Worm (Caenorhabditis elegans) whole organism, L1 larva: Measurements from ENCODE around the gene C34E10.9.

Experiments
- aha-1 ChIP-seq: fragments of 150-350 bp; optimal IDR thresholded peaks from 2 replicates; lab custom pipeline; 2014; ENCODE audit warnings: missing biosample characterization, missing genetic modification characterization
- blmp-1 ChIP-seq: fragments of 150-350 bp; optimal IDR thresholded peaks from 2 replicates; lab custom pipeline; 2014; ENCODE audit warnings: missing biosample characterization, missing genetic modification characterization
- ceh-8 ChIP-seq: fragments of 200-800 bp; sonication (Bioruptor generic); optimal IDR thresholded peaks from 2 replicates; lab custom pipeline; 2018; ENCODE audit warnings: mild to moderate bottlenecking, missing genetic modification characterization, moderate library complexity, missing compliant biosample characterization
- ceh-82 ChIP-seq, 3 experiments: fragments of 150-350 bp in 1 of 3; sonication (generic microtip) in 2 of 3; optimal IDR thresholded peaks; 2 replicates each; lab custom pipeline; 2014 to 2017; ENCODE audit warnings: missing biosample characterization in 3 of 3, missing genetic modification characterization in 3 of 3
- ceh-88 ChIP-seq: fragments of 200-800 bp; sonication (Bioruptor generic); IDR thresholded peaks from 2 replicates; pipeline ENCODE4 v1.3.6; 2022; ENCODE audit warnings: missing genetic modification characterization, missing compliant biosample characterization
- ces-1 ChIP-seq: fragments of 150-350 bp; optimal IDR thresholded peaks from 2 replicates; lab custom pipeline; 2014; ENCODE audit warnings: missing biosample characterization, missing genetic modification reagents, missing genetic modification characterization
- efl-3 ChIP-seq: fragments of 200-800 bp; sonication (Bioruptor generic); optimal IDR thresholded peaks from 2 replicates; lab custom pipeline; 2018; ENCODE audit warnings: mild to moderate bottlenecking, missing genetic modification characterization, missing compliant biosample characterization
- egl-13 ChIP-seq: sonication (generic microtip); optimal IDR thresholded peaks from 2 replicates; lab custom pipeline; 2016; ENCODE audit warnings: missing genotype, missing genetic modification reagents, missing genetic modification characterization, missing compliant biosample characterization
- egl-27 ChIP-seq, 2 experiments: fragments of 150-350 bp in 1 of 2; sonication (generic microtip); optimal IDR thresholded peaks; 3 replicates each; lab custom pipeline; 2017 to 2018; ENCODE audit warnings: missing biosample characterization in 2 of 2, missing genetic modification characterization in 2 of 2, missing genetic modification reagents in 2 of 2
- elt-2 ChIP-seq: sonication (generic microtip); optimal IDR thresholded peaks from 2 replicates; lab custom pipeline; 2016; ENCODE audit warnings: missing genetic modification characterization, mild to moderate bottlenecking, inconsistent platforms, missing compliant biosample characterization, missing genetic modification reagents
- elt-3 ChIP-seq, 6 experiments: fragments of 150-350 bp in 1 of 6; sonication (generic microtip); optimal IDR thresholded peaks; 2 replicates each; lab custom pipeline; 2017 to 2018; ENCODE audit warnings: missing biosample characterization in 6 of 6, missing genetic modification characterization in 6 of 6, inconsistent platforms in 1 of 6
- ets-5 ChIP-seq: fragments of 200-800 bp; sonication (Bioruptor generic); IDR thresholded peaks from 2 replicates; pipeline ENCODE4 v1.3.6; 2022; ENCODE audit warnings: missing genetic modification characterization, missing compliant biosample characterization
- fkh-8 ChIP-seq: sonication (generic microtip); optimal IDR thresholded peaks from 2 replicates; lab custom pipeline; 2016; ENCODE audit warnings: mild to moderate bottlenecking, missing genetic modification characterization, missing compliant biosample characterization
- fos-1 ChIP-seq: fragments of 150-350 bp; optimal IDR thresholded peaks from 2 replicates; lab custom pipeline; 2014; ENCODE audit warnings: missing biosample characterization, missing genetic modification characterization
- hlh-17 ChIP-seq: fragments of 200-800 bp; sonication (Bioruptor generic); optimal IDR thresholded peaks from 2 replicates; lab custom pipeline; 2018; ENCODE audit warnings: missing genetic modification characterization, mild to moderate bottlenecking, missing compliant biosample characterization, moderate library complexity, borderline replicate concordance
- hpl-2 ChIP-seq: fragments of 150-350 bp; optimal IDR thresholded peaks from 2 replicates; lab custom pipeline; 2014; ENCODE audit warnings: missing biosample characterization, missing genetic modification reagents, missing genetic modification characterization
- isw-1 ChIP-seq: fragments of 200-800 bp; sonication (Bioruptor generic); IDR thresholded peaks from 2 replicates; pipeline ENCODE4 v1.3.6; 2022; ENCODE audit warnings: missing genetic modification characterization, missing compliant biosample characterization
- jun-1 ChIP-seq: fragments of 150-350 bp; optimal IDR thresholded peaks from 2 replicates; lab custom pipeline; 2014; ENCODE audit warnings: missing biosample characterization, missing genetic modification reagents, missing genetic modification characterization
- lin-14 ChIP-seq: fragments of 200-800 bp; sonication (Bioruptor generic); optimal IDR thresholded peaks from 2 replicates; lab custom pipeline; 2018; ENCODE audit warnings: mild to moderate bottlenecking, missing genetic modification characterization, moderate library complexity, missing compliant biosample characterization
- lin-35 ChIP-seq, 2 experiments: fragments of 150-350 bp; optimal IDR thresholded peaks; 2 replicates each; lab custom pipeline; 2014; ENCODE audit warnings: missing biosample characterization in 2 of 2, missing genetic modification characterization in 2 of 2, missing genetic modification reagents in 2 of 2
- lir-3 ChIP-seq: sonication (generic microtip); optimal IDR thresholded peaks from 2 replicates; lab custom pipeline; 2016; ENCODE audit warnings: mild to moderate bottlenecking, missing genetic modification characterization, moderate library complexity, missing compliant biosample characterization; ENCODE audit not compliant: poor library complexity
- mab-9 ChIP-seq: fragments of 200-800 bp; sonication (Bioruptor generic); IDR thresholded peaks from 2 replicates; pipeline ENCODE4 v1.3.6; 2022; ENCODE audit warnings: missing genetic modification reagents, missing genetic modification characterization, missing compliant biosample characterization
- mef-2 ChIP-seq: fragments of 150-350 bp; optimal IDR thresholded peaks from 2 replicates; lab custom pipeline; 2014; ENCODE audit warnings: missing biosample characterization, missing genetic modification characterization
- nhr-12 ChIP-seq: sonication (generic microtip); optimal IDR thresholded peaks from 2 replicates; lab custom pipeline; 2017; ENCODE audit warnings: missing biosample characterization, missing genetic modification characterization
- nhr-20 ChIP-seq: sonication (generic microtip); optimal IDR thresholded peaks from 2 replicates; lab custom pipeline; 2016; ENCODE audit warnings: mild to moderate bottlenecking, missing genetic modification characterization, missing compliant biosample characterization
- nhr-28 ChIP-seq: fragments of 150-350 bp; optimal IDR thresholded peaks from 2 replicates; lab custom pipeline; 2014; ENCODE audit warnings: missing biosample characterization, missing genetic modification characterization
- nhr-47 ChIP-seq: sonication (generic microtip); optimal IDR thresholded peaks from 2 replicates; lab custom pipeline; 2016; ENCODE audit warnings: mild to moderate bottlenecking, missing genetic modification characterization, moderate library complexity, missing compliant biosample characterization
- nhr-71 ChIP-seq: sonication (generic microtip); optimal IDR thresholded peaks from 2 replicates; lab custom pipeline; 2016; ENCODE audit warnings: mild to moderate bottlenecking, missing genetic modification characterization, moderate library complexity, missing compliant biosample characterization
- nhr-84 ChIP-seq: sonication (generic microtip); optimal IDR thresholded peaks from 2 replicates; lab custom pipeline; 2017; ENCODE audit warnings: missing biosample characterization, missing genetic modification characterization
- nhr-85 ChIP-seq: sonication (generic microtip); peaks from one replicate; lab custom pipeline; 2016; ENCODE audit warnings: missing genetic modification characterization, inconsistent platforms, missing compliant biosample characterization
- nhr-90 ChIP-seq: sonication (generic microtip); optimal IDR thresholded peaks from 2 replicates; lab custom pipeline; 2016; ENCODE audit warnings: mild to moderate bottlenecking, missing genetic modification characterization, missing compliant biosample characterization; ENCODE audit not compliant: poor library complexity
- pax-3 ChIP-seq: fragments of 200-800 bp; sonication (Bioruptor generic); optimal IDR thresholded peaks from 2 replicates; lab custom pipeline; 2018; ENCODE audit warnings: mild to moderate bottlenecking, missing genetic modification characterization, moderate library complexity, missing compliant biosample characterization
- snu-23 ChIP-seq: sonication (generic microtip); optimal IDR thresholded peaks from 2 replicates; lab custom pipeline; 2016; ENCODE audit warnings: missing genetic modification characterization, missing compliant biosample characterization
- sptf-1 ChIP-seq: fragments of 150-350 bp; optimal IDR thresholded peaks from 2 replicates; lab custom pipeline; 2014; ENCODE audit warnings: missing biosample characterization, missing genetic modification characterization
- sup-37 ChIP-seq: fragments of 200-800 bp; sonication (Bioruptor generic); optimal IDR thresholded peaks from 2 replicates; lab custom pipeline; 2018; ENCODE audit warnings: mild to moderate bottlenecking, missing genetic modification characterization, missing compliant biosample characterization
- swsn-7 ChIP-seq: sonication (generic microtip); optimal IDR thresholded peaks from 2 replicates; lab custom pipeline; 2016; ENCODE audit warnings: missing genetic modification characterization, missing compliant biosample characterization
- tbx-2 ChIP-seq: sonication (generic microtip); optimal IDR thresholded peaks from 2 replicates; lab custom pipeline; 2016; ENCODE audit warnings: missing genetic modification characterization, missing compliant biosample characterization
- tlp-1 ChIP-seq: fragments of 150-350 bp; optimal IDR thresholded peaks from 2 replicates; lab custom pipeline; 2014; ENCODE audit warnings: missing biosample characterization, missing genetic modification characterization
- unc-130 ChIP-seq: fragments of 150-350 bp; optimal IDR thresholded peaks from 2 replicates; lab custom pipeline; 2017; ENCODE audit warnings: missing biosample characterization, missing genetic modification characterization, inconsistent platforms
- unc-30 ChIP-seq: sonication (generic microtip); optimal IDR thresholded peaks from 2 replicates; lab custom pipeline; 2017; ENCODE audit warnings: missing biosample characterization, missing genetic modification characterization
- unc-62 ChIP-seq: fragments of 150-350 bp; optimal IDR thresholded peaks from 2 replicates; lab custom pipeline; 2014; ENCODE audit warnings: missing biosample characterization, missing genetic modification reagents, missing genetic modification characterization
- unc-86 ChIP-seq: sonication (generic microtip); optimal IDR thresholded peaks from 2 replicates; lab custom pipeline; 2016; ENCODE audit warnings: missing genetic modification characterization, missing compliant biosample characterization
- unc-98 ChIP-seq: fragments of 200-800 bp; sonication (Bioruptor generic); IDR thresholded peaks from 2 replicates; pipeline ENCODE4 v1.3.6; 2022; ENCODE audit warnings: missing genetic modification characterization, missing compliant biosample characterization
- zag-1 ChIP-seq: fragments of 150-350 bp; optimal IDR thresholded peaks from 2 replicates; lab custom pipeline; 2014; ENCODE audit warnings: missing biosample characterization, missing genetic modification characterization
- zip-4 ChIP-seq: fragments of 200-800 bp; sonication (Bioruptor generic); optimal IDR thresholded peaks from 2 replicates; lab custom pipeline; 2018; ENCODE audit warnings: mild to moderate bottlenecking, missing genetic modification characterization, moderate library complexity, missing compliant biosample characterization

C34E10.9 gene

DNA sequence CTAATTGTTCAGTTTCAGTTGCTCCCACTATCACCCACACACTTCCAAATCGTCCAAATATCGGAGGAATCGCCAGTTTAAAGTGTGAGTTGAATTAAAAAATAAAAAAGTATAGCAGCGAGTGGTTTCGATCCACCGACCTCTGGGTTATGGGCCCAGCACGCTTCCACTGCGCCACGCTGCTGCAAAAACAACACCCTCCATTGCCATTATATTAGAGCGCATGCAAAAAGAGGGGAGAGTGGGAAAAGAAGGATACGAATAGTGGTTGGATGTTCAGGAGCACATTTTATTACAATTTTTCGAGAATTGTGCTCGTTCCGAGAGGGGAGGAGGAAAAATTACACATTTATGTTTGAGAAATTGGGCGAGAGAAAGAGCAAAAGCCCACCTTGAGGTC is 31.7 kb upstream of the C34E10.9 start (continued):
- TF ChIP-seq mef-2 (tag; lab: Kevin White, UChicago) (no peak), fos-1 (tag; lab: Kevin White, UChicago) (no peak), nhr-85 (no peak)

DNA sequence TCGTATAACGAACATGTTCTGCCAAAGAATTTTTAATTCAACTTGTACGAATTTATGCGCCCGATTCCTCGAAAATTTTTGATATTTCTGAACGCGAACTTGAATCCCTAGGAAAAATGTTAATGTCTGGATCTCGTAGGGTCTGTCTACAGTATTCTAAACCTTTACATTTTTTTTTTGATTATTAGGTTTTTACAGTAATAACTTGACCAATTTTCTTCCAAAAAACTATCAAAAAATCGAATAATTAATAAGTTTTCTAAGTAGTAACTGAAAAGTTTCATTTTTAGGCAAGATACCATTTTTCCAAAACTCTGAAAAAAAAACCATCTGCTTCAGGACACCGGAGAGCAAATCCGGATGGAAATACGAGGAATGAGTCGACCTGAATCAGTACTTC is 31.1 kb upstream of the C34E10.9 start:
- no peak for TF ChIP-seq nhr-47 (tag; lab: Kevin White, UChicago)
- no peak for TF ChIP-seq fkh-8 (tag; lab: Kevin White, UChicago)
- no peak for TF ChIP-seq ceh-82 (tag; optimal IDR thresholded peaks at IDR 0.05; lab: Kevin White, UChicago)
- no peak for TF ChIP-seq ceh-88
- TF ChIP-seq isw-1, result no peak
- TF ChIP-seq ces-1, result no peak
- no peak for TF ChIP-seq ceh-8 (GFP tag; lab: Kevin White, UChicago)
- TF ChIP-seq nhr-84 (tag; lab: Kevin White, UChicago), result no peak
- TF ChIP-seq unc-98 (GFP tag; lab: Robert Waterston, UW), result no peak
- no peak for TF ChIP-seq tlp-1
- no peak for TF ChIP-seq unc-130 (tag; lab: Kevin White, UChicago)
- no peak for TF ChIP-seq sup-37 (GFP tag; lab: Kevin White, UChicago)
- TF ChIP-seq nhr-28, result no peak
- no peak for TF ChIP-seq nhr-71 (tag; lab: Kevin White, UChicago)
- no peak for TF ChIP-seq lir-3
- no peak for TF ChIP-seq sptf-1 (tag; lab: Kevin White, UChicago)
- TF ChIP-seq snu-23 (GFP tag; lab: Kevin White, UChicago), result no peak

DNA sequence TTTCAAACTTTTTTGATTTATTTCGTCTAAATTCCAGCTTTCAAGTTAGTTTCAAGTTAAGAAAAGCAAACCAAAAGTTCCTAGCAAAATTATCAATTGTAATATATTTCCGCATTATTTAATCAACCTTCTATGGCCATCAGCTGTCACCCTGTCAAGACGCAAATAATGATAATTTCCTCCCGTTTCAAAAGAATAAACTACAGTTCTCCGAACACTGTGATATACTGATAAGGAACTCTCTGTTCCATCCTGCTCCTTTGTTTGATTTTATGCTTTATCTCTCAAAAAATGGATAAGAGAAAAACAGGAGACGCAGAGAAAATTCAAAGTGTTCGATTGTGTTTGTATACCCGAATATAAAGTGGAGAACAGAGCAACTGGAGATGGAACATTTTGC is 28.1 kb upstream of the C34E10.9 start:
- TF ChIP-seq efl-3 (no peak), zip-4 (GFP tag; lab: Kevin White, UChicago) (no peak), sup-37 (GFP tag; lab: Kevin White, UChicago) (no peak), unc-62 (GFP tag; lab: Kevin White, UChicago) (no peak), hlh-17 (GFP tag; lab: Kevin White, UChicago) (no peak), ceh-8 (GFP tag; lab: Kevin White, UChicago) (no peak), hpl-2 (GFP tag; lab: Kevin White, UChicago) (no peak), unc-30 (no peak), ceh-88 (no peak), snu-23 (GFP tag; lab: Kevin White, UChicago) (no peak), egl-13 (tag; lab: Kevin White, UChicago) (no peak), pax-3 (tag; lab: Kevin White, UChicago) (no peak), nhr-47 (tag; lab: Kevin White, UChicago) (no peak), mab-9 (GFP tag; lab: Robert Waterston, UW) (no peak), swsn-7 (no peak), nhr-12 (no peak), nhr-20 (no peak)
- TF ChIP-seq, all 84 proteins: peak for 0

DNA sequence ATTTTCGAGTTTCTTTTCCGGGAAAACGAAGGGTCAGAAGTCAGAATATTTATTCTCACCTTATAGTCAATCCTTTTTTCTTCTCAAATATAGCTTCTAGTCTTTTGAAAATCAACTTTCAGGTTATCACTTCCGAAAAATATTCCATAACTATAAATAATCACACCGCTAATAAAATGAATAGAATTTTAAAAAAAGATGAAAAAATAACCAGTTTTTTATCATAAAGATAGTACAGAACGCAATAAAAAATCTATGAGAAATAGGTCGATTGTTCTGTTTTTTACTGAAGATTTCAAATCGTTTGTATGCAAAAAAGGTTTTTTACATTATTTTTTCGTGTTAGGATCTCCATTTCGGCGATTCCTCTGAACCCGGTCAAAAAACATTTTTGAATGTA is 27.0 kb upstream of the C34E10.9 start:
- TF ChIP-seq lin-35 (GFP tag; optimal IDR thresholded peaks at IDR 0.05; lab: Kevin White, UChicago), result no peak
- TF ChIP-seq tbx-2 (tag; lab: Kevin White, UChicago), result no peak
- no peak for TF ChIP-seq elt-2
- no peak for TF ChIP-seq nhr-71 (tag; lab: Kevin White, UChicago)
- no peak for TF ChIP-seq lin-14 (GFP tag; lab: Kevin White, UChicago)
- no peak for TF ChIP-seq ets-5 (GFP tag; lab: Robert Waterston, UW)
- no peak for TF ChIP-seq zag-1
- no peak for TF ChIP-seq elt-3 (tag; optimal IDR thresholded peaks at IDR 0.05; lab: Kevin White, UChicago)
- TF ChIP-seq aha-1, result no peak
- no peak for TF ChIP-seq sptf-1 (tag; lab: Kevin White, UChicago)
- no peak for TF ChIP-seq jun-1
- TF ChIP-seq egl-27 (tag; optimal IDR thresholded peaks at IDR 0.05; lab: Kevin White, UChicago), result no peak
- TF ChIP-seq efl-3, result no peak
- no peak for TF ChIP-seq nhr-90 (tag; lab: Kevin White, UChicago)
- TF ChIP-seq unc-86 (tag; lab: Kevin White, UChicago), result no peak
- TF ChIP-seq blmp-1, result no peak
- no peak for TF ChIP-seq ceh-82 (tag; optimal IDR thresholded peaks at IDR 0.05; lab: Kevin White, UChicago)
- no peak for TF ChIP-seq nhr-85
